Fruit fly (Drosophila melanogaster): Measurements from ENCODE around the gene CG15012.

Gene CG15012

dm6 chr3L:4293304-4293703, 1.3 kb upstream of the CG15012 start:
- TF ChIP-seq noc (tag; optimal IDR thresholded peaks at IDR 0.05), result no peak

- TF ChIP-seq noc (tag; optimal IDR thresholded peaks at IDR 0.05), result peak; percentile 75
Observed at dm6 chr3L:4288591-4289056, 3.4 kb downstream of the CG15012 start, which contains the start of gene Hexo1. TSS of gene Hexo1 (plus strand) at chr3L:4288641.

dm6 chr3L:4286784-4287183, 5.3 kb downstream of the CG15012 start, which contains the start of gene TfIIEbeta:
TSS of gene TfIIEbeta (plus strand) at chr3L:4287038.
- no peak for TF ChIP-seq noc (tag; optimal IDR thresholded peaks at IDR 0.05)

dm6 chr3L:4283428-4284089, 8.5 kb downstream of the CG15012 start, which contains the start of the genes srw and CG1316:
TSS of gene srw (minus strand) at chr3L:4283478.
TSS of gene CG1316 (plus strand) at chr3L:4283851.
- TF ChIP-seq noc (tag; optimal IDR thresholded peaks at IDR 0.05), result no peak

- no peak for TF ChIP-seq noc (tag; optimal IDR thresholded peaks at IDR 0.05)
Observed at dm6 chr3L:4282627-4283026, 9.4 kb downstream of the CG15012 start, which contains the start of gene CG11583. TSS of gene CG11583 (minus strand) at chr3L:4282817.

dm6 chr3L:4277796-4278195, 14.2 kb downstream of the CG15012 start, which contains the start of gene Ctl1:
TSS of gene Ctl1 (plus strand) at chr3L:4277962.
- TF ChIP-seq noc (tag; optimal IDR thresholded peaks at IDR 0.05), result no peak

dm6 chr3L:4272167-4272773, 19.8 kb downstream of the CG15012 start:
- TF ChIP-seq noc (tag; optimal IDR thresholded peaks at IDR 0.05), result no peak

- TF ChIP-seq noc (tag; optimal IDR thresholded peaks at IDR 0.05), result no peak
Observed at dm6 chr3L:4270949-4271827, 20.9 kb downstream of the CG15012 start.

- TF ChIP-seq noc (tag; optimal IDR thresholded peaks at IDR 0.05), result peak; percentile 90
Observed at dm6 chr3L:4269920-4270319, 22.1 kb downstream of the CG15012 start.

- no peak for TF ChIP-seq noc (tag; optimal IDR thresholded peaks at IDR 0.05)
Observed at dm6 chr3L:4269208-4269607, 22.8 kb downstream of the CG15012 start.

- TF ChIP-seq noc (tag; optimal IDR thresholded peaks at IDR 0.05), result no peak
Observed at dm6 chr3L:4267403-4267802, 24.6 kb downstream of the CG15012 start, which contains the start of gene CG33764. TSS of gene CG33764 (minus strand) at chr3L:4267503.

dm6 chr3L:4265836-4266235, 26.2 kb downstream of the CG15012 start:
- no peak for TF ChIP-seq noc (tag; optimal IDR thresholded peaks at IDR 0.05)

dm6 chr3L:4264963-4265362, 27.1 kb downstream of the CG15012 start:
- TF ChIP-seq noc (tag; optimal IDR thresholded peaks at IDR 0.05), result no peak

- TF ChIP-seq noc (tag; optimal IDR thresholded peaks at IDR 0.05), result no peak
Observed at dm6 chr3L:4263502-4263901, 28.5 kb downstream of the CG15012 start, which contains the start of gene CG1273. TSS of gene CG1273 (plus strand) at chr3L:4263719.

- TF ChIP-seq noc (tag; optimal IDR thresholded peaks at IDR 0.05), result no peak
Observed at dm6 chr3L:4262384-4262783, 29.7 kb downstream of the CG15012 start, which contains the start of the genes CG11586 and VhaM9.7-a. TSS of gene CG11586 (minus strand) at chr3L:4262470. TSS of gene VhaM9.7-a (plus strand) at chr3L:4262705.

dm6 chr3L:4261177-4261576, 30.9 kb downstream of the CG15012 start:
- TF ChIP-seq noc (tag; optimal IDR thresholded peaks at IDR 0.05), result no peak
